Fruit fly (Drosophila melanogaster) Kc167 (cell line): Measurements from ENCODE around the gene Mgat4a.

Experiments
- Myc ChIP-seq: fragments of >200 bp; optimal IDR thresholded peaks from 2 replicates; lab custom pipeline; 2017; ENCODE audit warnings: missing external identifiers
- Sin3A ChIP-seq: fragments of >200 bp; optimal IDR thresholded peaks from 2 replicates; lab custom pipeline; 2018; ENCODE audit warnings: missing external identifiers
- h ChIP-seq: fragments of >200 bp; optimal IDR thresholded peaks from 3 replicates; lab custom pipeline; 2018; ENCODE audit warnings: missing external identifiers
- insv ChIP-seq: fragments of >200 bp; optimal IDR thresholded peaks from 3 replicates; lab custom pipeline; 2018; ENCODE audit warnings: missing external identifiers
- psq ChIP-seq: fragments of >200 bp; optimal IDR thresholded peaks from 2 replicates; lab custom pipeline; 2017; ENCODE audit warnings: missing external identifiers
- ttk ChIP-seq: sonication (Bioruptor generic); optimal IDR thresholded peaks from 2 replicates; lab custom pipeline; 2017; ENCODE audit warnings: missing external identifiers

Gene Mgat4a

DNA sequence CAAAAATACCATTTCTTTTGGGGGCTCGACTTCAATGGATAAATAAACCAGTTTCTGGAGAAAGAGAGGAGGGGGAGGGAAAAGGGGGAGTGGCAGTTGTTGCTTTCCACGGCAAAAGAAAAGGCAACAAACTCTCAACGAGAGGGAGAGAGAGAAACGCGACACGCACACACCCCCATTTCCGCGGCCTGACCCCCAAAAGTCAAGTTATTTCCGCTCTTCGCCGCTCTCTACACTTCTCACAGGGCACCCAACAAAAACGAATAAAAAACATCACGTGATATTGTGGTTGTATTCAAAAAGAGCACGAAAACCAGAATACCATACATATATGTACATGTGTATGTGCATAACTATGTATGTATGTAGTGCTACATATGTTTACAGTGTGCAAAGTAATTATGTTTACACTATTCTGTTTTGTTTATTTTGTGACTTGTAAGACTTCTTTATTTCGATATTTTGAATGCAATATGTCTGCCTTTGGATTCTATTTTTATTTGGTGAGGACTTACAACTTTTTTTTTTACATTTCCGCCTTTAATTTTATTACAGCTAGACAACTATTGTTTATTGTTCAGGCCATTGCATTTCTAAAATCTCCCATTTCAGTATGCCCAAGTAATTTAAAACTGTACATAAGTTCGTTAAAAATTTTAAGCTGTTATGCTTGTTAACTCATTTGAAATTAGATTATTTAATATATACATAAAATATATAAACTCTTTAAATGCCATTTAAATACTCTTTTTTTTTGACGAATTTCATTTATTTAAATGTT is 19.4 kb downstream of the Mgat4a start:
- no peak for TF ChIP-seq Sin3A (lab: Kevin White, UChicago)
- TF ChIP-seq h (lab: Kevin White, UChicago) = no peak
- no peak for TF ChIP-seq ttk (lab: Kevin White, UChicago)
- TF ChIP-seq insv (lab: Kevin White, UChicago) = no peak
- no peak for TF ChIP-seq Myc (lab: Kevin White, UChicago)
- no peak for TF ChIP-seq psq (lab: Kevin White, UChicago)

DNA sequence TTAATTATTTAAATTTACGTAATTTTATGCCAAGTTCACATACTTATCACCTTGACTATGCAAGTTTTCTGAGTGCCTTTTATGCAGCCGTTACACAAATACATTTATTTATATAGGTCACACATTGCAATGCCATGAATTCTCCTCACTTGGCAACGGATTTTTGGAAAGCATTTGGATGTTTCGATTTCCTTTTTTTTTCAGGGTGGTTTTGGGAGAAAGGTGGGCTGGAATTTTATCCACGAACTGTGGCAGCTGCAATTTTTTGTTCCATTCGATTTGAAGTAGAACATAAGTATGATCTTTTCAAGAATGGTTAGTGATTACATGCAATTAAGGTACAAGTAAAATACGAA is 20.0 kb downstream of the Mgat4a start:
- no peak for TF ChIP-seq h (lab: Kevin White, UChicago)
- TF ChIP-seq insv (lab: Kevin White, UChicago) = no peak
- no peak for TF ChIP-seq Myc (lab: Kevin White, UChicago)
- no peak for TF ChIP-seq ttk (lab: Kevin White, UChicago)
- no peak for TF ChIP-seq Sin3A (lab: Kevin White, UChicago)
- no peak for TF ChIP-seq psq (lab: Kevin White, UChicago)

DNA sequence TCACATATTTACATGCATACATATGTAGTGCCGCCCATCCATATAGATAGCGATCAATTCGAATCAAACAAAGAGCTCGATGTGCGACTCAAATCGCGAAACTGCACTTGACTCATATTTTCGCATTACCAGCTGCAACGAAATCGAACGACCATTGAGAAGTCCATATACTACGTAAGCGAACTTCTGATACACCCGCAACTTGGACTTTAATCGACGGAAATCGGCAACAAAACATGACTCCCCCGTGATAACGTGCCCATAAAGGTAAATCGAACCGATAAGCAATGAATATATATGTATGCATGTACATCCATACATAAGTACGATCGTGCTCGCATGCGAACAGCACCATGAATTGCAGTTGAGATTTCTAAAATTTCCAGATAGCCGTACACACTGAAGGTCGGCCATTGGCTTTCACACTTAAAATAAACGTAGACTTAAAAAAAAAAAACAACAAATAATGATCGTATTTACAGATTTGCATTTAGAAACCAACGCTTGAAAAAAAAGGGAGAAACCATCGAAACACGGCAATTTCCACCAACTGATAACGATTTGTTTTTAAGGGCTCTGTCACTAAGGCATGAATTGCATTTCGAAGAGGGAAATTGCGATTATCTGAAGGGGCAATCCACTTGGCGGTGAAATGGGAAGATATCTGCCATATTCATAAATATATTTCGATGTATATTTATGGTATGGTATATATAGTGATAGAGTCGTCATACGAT is 21.0 kb downstream of the Mgat4a start:
- TF ChIP-seq h (lab: Kevin White, UChicago) = no peak
- TF ChIP-seq Sin3A (lab: Kevin White, UChicago) = no peak
- TF ChIP-seq insv (lab: Kevin White, UChicago) = no peak
- no peak for TF ChIP-seq Myc (lab: Kevin White, UChicago)
- TF ChIP-seq ttk (lab: Kevin White, UChicago) = no peak
- TF ChIP-seq psq (lab: Kevin White, UChicago) = no peak

DNA sequence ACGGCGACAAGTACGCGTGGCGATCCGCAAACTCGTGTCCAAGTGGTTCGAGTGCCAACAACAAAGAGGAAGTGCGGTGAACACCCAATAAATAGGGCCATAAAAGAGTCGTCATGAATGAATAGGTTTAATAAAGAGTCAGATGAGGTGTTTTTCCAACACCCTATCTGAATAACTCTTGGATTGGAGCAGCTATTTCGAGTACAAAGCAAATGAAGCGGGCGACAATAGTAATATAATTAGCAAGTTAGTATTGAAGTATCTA is 21.5 kb downstream of the Mgat4a start:
- no peak for TF ChIP-seq insv (lab: Kevin White, UChicago)
- TF ChIP-seq Sin3A (lab: Kevin White, UChicago) = no peak
- no peak for TF ChIP-seq h (lab: Kevin White, UChicago)

DNA sequence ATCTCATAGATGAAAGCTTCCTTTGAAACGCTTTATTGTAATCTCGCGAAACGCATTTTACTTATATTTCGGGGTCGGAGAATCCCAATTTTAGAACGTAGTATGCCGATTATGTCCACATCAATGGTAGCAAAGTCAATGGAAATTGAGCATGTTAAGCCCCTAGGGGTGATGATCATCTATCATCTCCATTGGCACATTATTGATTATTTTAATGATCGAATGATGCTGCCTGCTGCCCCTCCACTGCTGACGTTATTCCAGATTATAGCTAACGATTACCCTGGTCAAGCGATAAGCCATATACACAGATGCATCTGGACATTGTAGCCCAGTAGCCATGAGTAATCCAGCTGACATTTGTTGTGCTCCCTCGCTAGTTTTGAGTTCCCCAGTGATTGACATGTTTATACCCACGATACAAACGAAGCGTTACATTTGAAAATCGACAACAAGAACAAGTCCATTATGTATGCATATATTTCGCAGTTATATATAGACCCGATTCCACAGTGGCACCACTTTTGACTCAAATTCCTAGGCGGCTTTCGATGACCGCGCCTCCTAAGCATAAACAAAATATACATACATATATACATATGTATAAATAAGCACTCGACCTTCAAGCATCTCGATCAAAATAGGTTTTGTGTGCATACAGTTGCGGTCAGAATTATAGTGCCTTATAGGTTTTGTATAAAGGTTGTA is 22.6 kb downstream of the Mgat4a start:
- TF ChIP-seq Sin3A (lab: Kevin White, UChicago) = no peak
- no peak for TF ChIP-seq h (lab: Kevin White, UChicago)
- TF ChIP-seq psq (lab: Kevin White, UChicago) = no peak
- TF ChIP-seq ttk (lab: Kevin White, UChicago) = no peak
- no peak for TF ChIP-seq Myc (lab: Kevin White, UChicago)
- no peak for TF ChIP-seq insv (lab: Kevin White, UChicago)

DNA sequence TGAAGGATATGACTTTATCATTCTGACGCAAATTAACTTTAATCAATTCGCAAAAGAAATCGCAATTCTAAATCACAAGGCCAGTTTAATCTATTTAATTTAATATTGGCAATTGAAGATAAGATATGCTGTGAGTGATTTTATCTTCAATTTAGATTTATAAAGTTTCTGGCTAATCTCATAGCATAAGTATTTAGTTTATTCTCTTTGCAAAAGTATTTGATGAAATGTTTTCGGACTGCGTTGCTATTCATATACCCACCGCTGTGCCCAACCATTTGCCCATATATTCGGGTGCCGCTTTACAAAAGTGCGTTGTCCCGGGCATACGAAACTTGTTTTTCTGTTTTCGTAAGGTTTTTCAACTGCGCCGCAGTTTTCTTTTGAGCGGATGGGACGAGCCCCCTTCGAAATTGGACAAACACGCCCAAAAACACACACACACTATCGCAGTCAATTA is 23.2 kb downstream of the Mgat4a start:
- TF ChIP-seq ttk (lab: Kevin White, UChicago) = no peak

DNA sequence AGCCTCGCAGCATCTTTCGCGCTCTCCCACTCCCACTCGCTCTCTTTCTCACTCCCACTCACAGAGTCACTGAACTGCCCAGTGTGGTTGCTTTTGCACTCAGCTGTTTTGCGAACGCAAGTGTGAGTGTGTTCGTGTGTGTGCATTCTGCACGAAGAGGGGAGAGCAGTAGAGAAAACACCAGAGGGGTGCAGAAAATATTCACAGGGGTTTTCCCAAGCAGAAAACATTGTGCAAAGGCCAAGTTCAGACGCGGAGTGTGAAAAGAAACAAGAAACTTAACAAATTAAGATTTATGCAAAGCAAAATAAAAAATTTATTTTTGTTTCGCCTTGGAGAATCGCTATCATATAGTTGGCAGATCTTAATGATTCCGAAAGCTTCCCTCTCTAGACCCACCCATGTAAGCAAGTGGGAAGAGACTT is 23.7 kb downstream of the Mgat4a start:
- no peak for TF ChIP-seq h (lab: Kevin White, UChicago)
- no peak for TF ChIP-seq insv (lab: Kevin White, UChicago)
- no peak for TF ChIP-seq Myc (lab: Kevin White, UChicago)
- TF ChIP-seq psq (lab: Kevin White, UChicago) = no peak
- no peak for TF ChIP-seq Sin3A (lab: Kevin White, UChicago)
- no peak for TF ChIP-seq ttk (lab: Kevin White, UChicago)

DNA sequence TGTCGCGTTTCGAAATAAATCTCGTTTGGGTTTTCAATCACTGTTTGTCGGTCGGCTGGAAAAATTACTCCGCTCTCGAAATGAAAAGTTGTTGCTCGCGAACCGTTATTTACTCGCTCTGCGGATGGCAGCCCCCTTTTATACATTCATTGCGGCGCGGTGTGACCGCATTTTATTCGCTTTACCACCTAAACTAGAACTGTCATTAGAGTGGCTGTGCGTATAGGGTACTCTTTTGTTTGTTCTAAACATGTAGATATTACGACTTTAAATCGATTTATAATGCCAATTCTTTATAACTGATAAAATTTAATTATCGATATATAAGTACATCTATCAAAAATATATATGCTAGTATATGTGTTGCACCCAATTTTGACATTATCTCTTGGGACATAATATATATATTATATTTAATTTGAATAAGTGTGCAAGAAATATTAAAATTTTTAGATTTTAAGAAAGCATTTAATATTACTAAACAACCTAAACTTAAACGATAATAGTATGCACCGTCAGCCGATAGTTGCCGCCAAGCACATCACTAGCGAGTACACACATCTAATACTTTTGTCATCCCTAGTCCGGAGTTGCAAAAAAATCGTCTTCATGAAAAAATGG is 24.5 kb downstream of the Mgat4a start, which contains the start of the genes bmm and Tdrd3:
bmm (minus strand) TSS at position 183 of the 621 bp plus-strand sequence.
Tdrd3 (plus strand) TSS at position 562 of the 621 bp plus-strand sequence.
- no peak for TF ChIP-seq h (lab: Kevin White, UChicago)
- TF ChIP-seq psq (lab: Kevin White, UChicago) = no peak
- no peak for TF ChIP-seq insv (lab: Kevin White, UChicago)
- TF ChIP-seq Myc (lab: Kevin White, UChicago) = no peak
- TF ChIP-seq Sin3A (lab: Kevin White, UChicago) = no peak

DNA sequence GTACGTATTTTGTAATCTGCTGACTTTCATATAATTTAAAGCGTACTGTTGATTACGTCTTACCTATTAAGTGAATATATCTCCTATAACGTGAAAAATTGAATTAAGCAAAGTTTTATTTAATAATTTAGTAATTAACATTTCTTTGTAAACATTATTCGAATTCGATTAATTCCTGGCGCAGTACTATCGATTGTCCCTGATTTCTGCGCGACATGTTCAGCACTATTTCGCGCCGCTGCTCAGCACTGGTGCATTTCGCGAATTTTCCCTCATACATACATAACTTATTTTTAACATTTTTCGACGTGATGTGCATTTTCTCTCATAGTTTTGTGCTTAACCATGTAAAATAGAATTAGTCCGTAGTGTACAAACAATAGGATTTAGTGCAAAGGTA is 27.8 kb downstream of the Mgat4a start, which contains the start of gene Helz:
Helz (plus strand) TSS at position 260 of the 400 bp plus-strand sequence.
- no peak for TF ChIP-seq Sin3A (lab: Kevin White, UChicago)
- no peak for TF ChIP-seq ttk (lab: Kevin White, UChicago)
- no peak for TF ChIP-seq psq (lab: Kevin White, UChicago)
- no peak for TF ChIP-seq h (lab: Kevin White, UChicago)
- TF ChIP-seq Myc (lab: Kevin White, UChicago) = no peak
- no peak for TF ChIP-seq insv (lab: Kevin White, UChicago)

DNA sequence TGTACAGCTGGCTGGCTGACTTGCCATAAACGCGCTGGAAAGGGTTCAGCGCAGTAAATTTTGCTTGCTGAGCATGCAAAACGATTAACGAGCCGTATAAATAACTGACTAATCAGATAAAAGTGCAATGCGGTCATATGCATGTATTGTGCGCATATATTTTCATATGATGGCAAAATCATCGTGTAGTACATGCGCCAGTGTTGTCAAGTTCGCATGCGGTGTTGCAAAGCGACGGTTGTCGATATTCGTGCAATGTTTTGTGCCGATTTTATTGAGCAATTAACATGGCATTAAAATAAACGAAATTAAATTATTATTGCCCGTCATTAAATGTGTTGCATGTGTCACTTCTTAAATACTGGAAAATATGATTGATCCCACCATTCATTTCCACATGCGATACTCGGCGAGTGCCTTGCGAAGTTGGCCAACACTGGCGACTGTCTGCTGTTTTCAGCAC is 28.3 kb downstream of the Mgat4a start:
- TF ChIP-seq Sin3A (lab: Kevin White, UChicago) = no peak
- no peak for TF ChIP-seq h (lab: Kevin White, UChicago)
- no peak for TF ChIP-seq psq (lab: Kevin White, UChicago)
- TF ChIP-seq ttk (lab: Kevin White, UChicago) = no peak
- TF ChIP-seq insv (lab: Kevin White, UChicago) = no peak
- no peak for TF ChIP-seq Myc (lab: Kevin White, UChicago)
